Worm (Caenorhabditis elegans) whole organism, L3 larva: ENCODE measurements around the gene tag-196.

Experiments used
- ceh-16 ChIP-seq: sonication (generic microtip); optimal IDR thresholded peaks from 2 replicates; lab custom pipeline; 2017; ENCODE audit warnings: missing biosample characterization, missing genetic modification characterization
- fos-1 ChIP-seq: fragments of 150-350 bp; optimal IDR thresholded peaks from 2 replicates; lab custom pipeline; 2014; ENCODE audit warnings: missing biosample characterization, missing genetic modification characterization
- nhr-28 ChIP-seq: fragments of 150-350 bp; optimal IDR thresholded peaks from 2 replicates; lab custom pipeline; 2014; ENCODE audit warnings: missing biosample characterization, missing genetic modification characterization
- skn-1 ChIP-seq: fragments of 150-350 bp; optimal IDR thresholded peaks from 2 replicates; lab custom pipeline; 2014; ENCODE audit warnings: missing biosample characterization, missing genetic modification characterization
- tbx-2 ChIP-seq: sonication (generic microtip); optimal IDR thresholded peaks from 2 replicates; lab custom pipeline; 2016; ENCODE audit warnings: mild to moderate bottlenecking, missing genetic modification characterization, missing compliant biosample characterization
- unc-62 ChIP-seq: fragments of 150-350 bp; sonication (generic microtip); optimal IDR thresholded peaks from 4 replicates; lab custom pipeline; 2014; ENCODE audit warnings: missing biosample characterization, missing genetic modification reagents, missing genetic modification characterization

- TF ChIP-seq unc-62 (peak; percentile 11), tbx-2 (tag; lab: Kevin White, UChicago) (peak; percentile 61), skn-1 (tag; lab: Kevin White, UChicago) (peak; percentile 57), ceh-16 (no peak), fos-1 (tag; lab: Kevin White, UChicago) (peak; percentile 94), nhr-28 (tag; lab: Kevin White, UChicago) (no peak)
These were observed 11.5 kb downstream of the tag-196 start, which contains the start of gene vps-60 for ce11 chrV:8606099-8606696.
